Fruit fly (Drosophila melanogaster) whole organism, embryonic: ENCODE measurements around the gene CAH9.

ENCODE experiments used
- Ada2b ChIP-seq: fragments of 200-800 bp; sonication (Bioruptor generic); IDR thresholded peaks from 2 replicates; pipeline ENCODE4 v1.3.6; 2022; ENCODE audit warnings: missing biosample characterization, missing genetic modification characterization
- Aef1 ChIP-seq: fragments of 200-800 bp; sonication (Bioruptor generic); IDR thresholded peaks from 3 replicates; pipeline ENCODE4 v1.3.6; 2022; ENCODE audit warnings: missing biosample characterization, missing genetic modification characterization
- CG10431 ChIP-seq: fragments of 200-800 bp; sonication (Bioruptor generic); optimal IDR thresholded peaks from 3 replicates; lab custom pipeline; 2018; ENCODE audit warnings: missing biosample characterization, mild to moderate bottlenecking, missing genetic modification characterization
- CG10565 ChIP-seq: fragments of 200-800 bp; sonication (Bioruptor generic); optimal IDR thresholded peaks from 3 replicates; lab custom pipeline; 2016; ENCODE audit warnings: missing biosample characterization, mild to moderate bottlenecking, missing genetic modification characterization
- CG11504 ChIP-seq: fragments of 200-800 bp; sonication (Bioruptor generic); optimal IDR thresholded peaks from 3 replicates; lab custom pipeline; 2019; ENCODE audit warnings: missing biosample characterization, mild to moderate bottlenecking, missing genetic modification characterization, moderate library complexity
- CG12155 ChIP-seq: fragments of 200-800 bp; sonication (Bioruptor generic); optimal IDR thresholded peaks from 3 replicates; lab custom pipeline; 2016; ENCODE audit warnings: missing biosample characterization, missing genetic modification characterization
- CG14860 ChIP-seq: fragments of 200-800 bp; sonication (Bioruptor generic); IDR thresholded peaks from 3 replicates; pipeline ENCODE4 v1.3.6; 2022; ENCODE audit warnings: missing biosample characterization, missing genetic modification characterization; ENCODE audit not compliant: partially characterized antibody
- CG17912 ChIP-seq: fragments of 200-800 bp; sonication (Bioruptor generic); optimal IDR thresholded peaks from 2 replicates; lab custom pipeline; 2018; ENCODE audit warnings: missing biosample characterization, mild to moderate bottlenecking, missing genetic modification characterization
- CG18619 ChIP-seq: fragments of 200-800 bp; sonication (Bioruptor generic); optimal IDR thresholded peaks from 3 replicates; lab custom pipeline; 2017; ENCODE audit warnings: missing biosample characterization, mild to moderate bottlenecking, missing genetic modification characterization
- CG2120 ChIP-seq: fragments of 200-800 bp; sonication (Bioruptor generic); optimal IDR thresholded peaks from 3 replicates; lab custom pipeline; 2016; ENCODE audit warnings: missing biosample characterization, missing genetic modification characterization
- CG32532 ChIP-seq: fragments of 200-800 bp; sonication (Bioruptor generic); IDR thresholded peaks from 2 replicates; pipeline ENCODE4 v1.3.6; 2022; ENCODE audit warnings: missing biosample characterization, missing genetic modification characterization
- CG4820 ChIP-seq: fragments of 200-800 bp; sonication (Bioruptor generic); optimal IDR thresholded peaks from 3 replicates; lab custom pipeline; 2016; ENCODE audit warnings: missing biosample characterization, missing genetic modification characterization
- CG5180 ChIP-seq: fragments of 200-800 bp; sonication (Bioruptor generic); optimal IDR thresholded peaks from 3 replicates; lab custom pipeline; 2017; ENCODE audit warnings: missing biosample characterization, missing genetic modification characterization, mild to moderate bottlenecking, moderate library complexity, missing genetic modification reagents
- CG6791 ChIP-seq: fragments of 200-800 bp; sonication (Bioruptor generic); IDR thresholded peaks from 3 replicates; pipeline ENCODE4 v1.3.6; 2022; ENCODE audit warnings: missing biosample characterization, missing genetic modification characterization; ENCODE audit not compliant: partially characterized antibody
- CG6854 ChIP-seq: fragments of 200-800 bp; sonication (Bioruptor generic); optimal IDR thresholded peaks from 3 replicates; lab custom pipeline; 2017; ENCODE audit warnings: missing biosample characterization, mild to moderate bottlenecking, missing genetic modification characterization
- CG7271 ChIP-seq: fragments of 200-800 bp; sonication (Bioruptor generic); optimal IDR thresholded peaks from 2 replicates; lab custom pipeline; 2018; ENCODE audit warnings: missing biosample characterization, mild to moderate bottlenecking, missing genetic modification characterization, moderate library complexity
- CG7987 ChIP-seq: fragments of 200-800 bp; sonication (Bioruptor generic); optimal IDR thresholded peaks from 2 replicates; lab custom pipeline; 2018; ENCODE audit warnings: missing biosample characterization, mild to moderate bottlenecking, missing genetic modification characterization, moderate library complexity
- CG8924 ChIP-seq: fragments of 200-800 bp; optimal IDR thresholded peaks from 3 replicates; lab custom pipeline; 2019; ENCODE audit warnings: missing biosample characterization, mild to moderate bottlenecking, missing genetic modification characterization, moderate library complexity
- CkIIα-i1 ChIP-seq: fragments of 200-800 bp; sonication (Bioruptor generic); IDR thresholded peaks from 2 replicates; pipeline ENCODE4 v1.3.6; 2022; ENCODE audit warnings: missing biosample characterization, missing genetic modification characterization
- Dbx ChIP-seq: fragments of 200-800 bp; sonication (Bioruptor generic); IDR thresholded peaks from 3 replicates; pipeline ENCODE4 v1.3.6; 2022; ENCODE audit warnings: missing biosample characterization, missing genetic modification characterization
- Dip2 ChIP-seq: fragments of 200-800 bp; sonication (Bioruptor generic); IDR thresholded peaks from 2 replicates; pipeline ENCODE4 v1.3.6; 2022; ENCODE audit warnings: missing biosample characterization, missing genetic modification characterization
- Fer2 ChIP-seq: fragments of 200-800 bp; sonication (Bioruptor generic); optimal IDR thresholded peaks from 2 replicates; lab custom pipeline; 2018; ENCODE audit warnings: missing biosample characterization, mild to moderate bottlenecking, missing genetic modification characterization, moderate library complexity
- Hmx ChIP-seq: fragments of 200-800 bp; sonication (Bioruptor generic); optimal IDR thresholded peaks from 2 replicates; lab custom pipeline; 2016; ENCODE audit warnings: missing biosample characterization, missing genetic modification characterization
- Hr78 ChIP-seq, 2 experiments: fragments of 200-800 bp in 1 of 2; fragments of >200 bp in 1 of 2; sonication (Bioruptor generic) in 1 of 2; optimal IDR thresholded peaks; 2 replicates each; lab custom pipeline; 2017 to 2019; ENCODE audit warnings: missing biosample characterization in 2 of 2, missing genetic modification characterization in 2 of 2, mild to moderate bottlenecking in 1 of 2, moderate library complexity in 1 of 2
- Oli ChIP-seq: fragments of 200-800 bp; sonication (Bioruptor generic); optimal IDR thresholded peaks from 2 replicates; lab custom pipeline; 2018; ENCODE audit warnings: missing biosample characterization, mild to moderate bottlenecking, missing genetic modification characterization, moderate library complexity
- Poxn ChIP-seq: fragments of 200-800 bp; sonication (Bioruptor generic); IDR thresholded peaks from 2 replicates; pipeline ENCODE4 v1.3.6; 2022; ENCODE audit warnings: missing biosample characterization, missing genetic modification characterization
- Sox100B ChIP-seq: fragments of 200-800 bp; sonication (Bioruptor generic); optimal IDR thresholded peaks from 3 replicates; lab custom pipeline; 2018; ENCODE audit warnings: missing biosample characterization, mild to moderate bottlenecking, missing genetic modification characterization
- ac ChIP-seq: fragments of 200-800 bp; sonication (Bioruptor generic); optimal IDR thresholded peaks from 3 replicates; lab custom pipeline; 2017; ENCODE audit warnings: missing biosample characterization, mild to moderate bottlenecking, missing genetic modification characterization
- bigmax ChIP-seq: fragments of 200-800 bp; sonication (Bioruptor generic); optimal IDR thresholded peaks from 2 replicates; lab custom pipeline; 2018; ENCODE audit warnings: missing biosample characterization, mild to moderate bottlenecking, missing genetic modification characterization
- cg ChIP-seq: fragments of 200-800 bp; sonication (Bioruptor generic); optimal IDR thresholded peaks from 3 replicates; lab custom pipeline; 2019; ENCODE audit warnings: missing biosample characterization, mild to moderate bottlenecking, missing genetic modification characterization, moderate library complexity
- chif ChIP-seq, 2 experiments: fragments of 200-800 bp; sonication (Bioruptor generic); optimal IDR thresholded peaks; 3 replicates each; lab custom pipeline; 2016; ENCODE audit warnings: missing biosample characterization in 2 of 2, missing genetic modification characterization in 2 of 2
- chm ChIP-seq: fragments of 200-800 bp; sonication (Bioruptor generic); IDR thresholded peaks from 2 replicates; pipeline ENCODE4 v1.3.6; 2022; ENCODE audit warnings: missing biosample characterization, missing genetic modification characterization
- crc ChIP-seq: fragments of 200-800 bp; sonication (Bioruptor generic); optimal IDR thresholded peaks from 2 replicates; lab custom pipeline; 2016; ENCODE audit warnings: missing biosample characterization, missing genetic modification characterization
- cwo ChIP-seq: fragments of 200-800 bp; sonication (Bioruptor generic); optimal IDR thresholded peaks from 3 replicates; lab custom pipeline; 2017; ENCODE audit warnings: missing biosample characterization, missing genetic modification characterization, mild to moderate bottlenecking, moderate library complexity, missing genetic modification reagents
- dmrt99B ChIP-seq: fragments of 200-800 bp; sonication (Bioruptor generic); optimal IDR thresholded peaks from 2 replicates; lab custom pipeline; 2018; ENCODE audit warnings: missing biosample characterization, mild to moderate bottlenecking, missing genetic modification characterization, moderate library complexity
- dpn ChIP-seq, 2 experiments: fragments of 200-800 bp; sonication (Bioruptor generic); optimal IDR thresholded peaks; 3 replicates each; lab custom pipeline; 2016; ENCODE audit warnings: missing biosample characterization in 2 of 2, missing genetic modification characterization in 2 of 2
- hbn ChIP-seq: fragments of 200-800 bp; sonication (Bioruptor generic); IDR thresholded peaks from 2 replicates; pipeline ENCODE4 v1.3.6; 2022; ENCODE audit warnings: missing biosample characterization, missing genetic modification characterization; ENCODE audit not compliant: partially characterized antibody
- nerfin-2 ChIP-seq: fragments of 200-800 bp; sonication (Bioruptor generic); IDR thresholded peaks from 2 replicates; pipeline ENCODE4 v1.3.6; 2022; ENCODE audit warnings: missing biosample characterization, missing genetic modification characterization; ENCODE audit not compliant: partially characterized antibody
- pho ChIP-seq: fragments of 200-800 bp; sonication (Bioruptor generic); optimal IDR thresholded peaks from 2 replicates; lab custom pipeline; 2016; ENCODE audit warnings: missing biosample characterization, missing genetic modification characterization
- phol ChIP-seq: fragments of 200-800 bp; sonication (Bioruptor generic); optimal IDR thresholded peaks from 3 replicates; lab custom pipeline; 2018; ENCODE audit warnings: missing biosample characterization, mild to moderate bottlenecking, missing genetic modification characterization, moderate library complexity
- pnt ChIP-seq: fragments of 200-800 bp; sonication (Bioruptor generic); optimal IDR thresholded peaks from 3 replicates; lab custom pipeline; 2016; ENCODE audit warnings: missing biosample characterization, missing genetic modification characterization
- pros ChIP-seq: fragments of 200-800 bp; sonication (Bioruptor generic); optimal IDR thresholded peaks from 3 replicates; lab custom pipeline; 2019; ENCODE audit warnings: missing biosample characterization, mild to moderate bottlenecking, missing genetic modification characterization, moderate library complexity
- run ChIP-seq: fragments of 200-800 bp; sonication (Bioruptor generic); optimal IDR thresholded peaks from 3 replicates; lab custom pipeline; 2018; ENCODE audit warnings: missing biosample characterization, mild to moderate bottlenecking, missing genetic modification characterization
- slbo ChIP-seq: fragments of 200-800 bp; sonication (Bioruptor generic); IDR thresholded peaks from 2 replicates; pipeline ENCODE4 v1.3.6; 2022; ENCODE audit warnings: missing biosample characterization, missing genetic modification characterization
- sob ChIP-seq: fragments of 200-800 bp; sonication (Bioruptor generic); IDR thresholded peaks from 2 replicates; pipeline ENCODE4 v1.3.6; 2022; ENCODE audit warnings: missing biosample characterization, missing genetic modification characterization
- ssp ChIP-seq: fragments of 200-800 bp; sonication (Bioruptor generic); IDR thresholded peaks from 2 replicates; pipeline ENCODE4 v1.3.6; 2022; ENCODE audit warnings: missing biosample characterization, missing genetic modification characterization
- unc-4 ChIP-seq: fragments of 200-800 bp; sonication (Bioruptor generic); IDR thresholded peaks from 2 replicates; pipeline ENCODE4 v1.3.6; 2022; ENCODE audit warnings: missing biosample characterization, missing genetic modification characterization; ENCODE audit not compliant: partially characterized antibody
- wdn ChIP-seq: fragments of 200-800 bp; sonication (Bioruptor generic); IDR thresholded peaks from 2 replicates; pipeline ENCODE4 v1.3.6; 2022; ENCODE audit warnings: missing biosample characterization, missing genetic modification characterization
- wor ChIP-seq: fragments of 200-800 bp; sonication (Bioruptor generic); IDR thresholded peaks from 2 replicates; pipeline ENCODE4 v1.3.6; 2022; ENCODE audit warnings: missing biosample characterization, missing genetic modification characterization

Gene CAH9

DNA sequence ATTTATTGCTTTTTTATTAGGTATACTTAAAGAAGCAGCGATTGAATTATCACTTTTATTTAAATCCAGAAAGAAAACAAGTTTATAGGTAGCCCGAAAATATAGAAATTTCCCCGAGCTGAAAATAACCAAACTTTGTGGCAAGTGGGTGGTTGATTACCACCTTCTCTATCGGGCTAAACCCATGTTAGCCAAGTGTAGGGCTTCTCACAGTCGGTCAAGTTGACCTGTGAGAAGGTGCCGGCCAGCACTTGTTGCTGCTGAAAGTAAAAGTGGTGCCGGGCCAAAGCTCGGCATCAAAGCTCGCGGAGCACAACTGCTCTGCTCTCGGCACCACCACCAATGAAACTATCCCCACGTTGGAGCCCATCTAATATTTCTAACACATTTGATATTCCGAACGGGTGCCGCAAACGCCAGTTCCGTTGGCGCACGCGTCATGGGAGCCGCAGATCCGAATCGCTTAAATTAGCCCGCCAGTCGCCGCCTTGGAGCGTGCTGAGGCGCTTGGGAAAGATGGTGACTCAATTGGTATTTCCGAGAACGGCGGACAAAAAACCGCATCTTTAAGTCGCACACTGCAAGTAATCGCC, 35.0 kb downstream of the CAH9 start (continued):
- no peak for TF ChIP-seq wdn (GFP tag; lab: Robert Waterston, UW)
- TF ChIP-seq chm, result no peak
- no peak for TF ChIP-seq Sox100B (GFP tag; lab: Kevin White, UChicago)
- no peak for TF ChIP-seq CG7987 (GFP tag; lab: Kevin White, UChicago)
- no peak for TF ChIP-seq unc-4 (GFP tag; lab: Robert Waterston, UW)
- 0 out of 2 replicates have a peak, but pooled peaks have one; percentile 18 for TF ChIP-seq wor (GFP tag; lab: Robert Waterston, UW)
- peak in 1 of 2 experiments; percentile 19 for TF ChIP-seq dpn (GFP tag; optimal IDR thresholded peaks at IDR 0.05; lab: Kevin White, UChicago)
- TF ChIP-seq dmrt99B, result peak; percentile 8
- 0 out of 2 replicates have a peak, but pooled peaks have one; percentile 19 for TF ChIP-seq CG32532 (GFP tag; lab: Robert Waterston, UW)
- TF ChIP-seq CG18619 (GFP tag; lab: Kevin White, UChicago), result no peak
- no peak for TF ChIP-seq Fer2
- TF ChIP-seq Oli (tag; lab: Kevin White, UChicago), result peak; percentile 31
- no peak for TF ChIP-seq CG10565
- no peak; the same call in 2 of the 3 replicates for TF ChIP-seq Aef1
- TF ChIP-seq cg (GFP tag; lab: Kevin White, UChicago), result peak; percentile 29
- TF ChIP-seq Dbx, result no peak
- TF ChIP-seq CG10431 (GFP tag; lab: Kevin White, UChicago), result no peak
- TF ChIP-seq CG17912 (GFP tag; lab: Kevin White, UChicago), result no peak
- TF ChIP-seq CG7271 (tag; lab: Kevin White, UChicago), result no peak
- no peak for TF ChIP-seq ac (GFP tag; lab: Kevin White, UChicago)
- no peak for TF ChIP-seq nerfin-2 (GFP tag; lab: Robert Waterston, UW)
- TF ChIP-seq pho, result no peak
- no peak for TF ChIP-seq CG4820
- TF ChIP-seq run, result no peak
- peak; percentile 7 for TF ChIP-seq CG2120
- no peak for TF ChIP-seq pnt (GFP tag; lab: Kevin White, UChicago)
- no peak for TF ChIP-seq Dip2 (GFP tag; lab: Robert Waterston, UW)
- no peak for TF ChIP-seq CG8924 (tag; lab: Kevin White, UChicago)
- TF ChIP-seq crc (GFP tag; lab: Kevin White, UChicago), result no peak
- no peak for TF ChIP-seq chif (GFP tag; optimal IDR thresholded peaks at IDR 0.05; lab: Kevin White, UChicago)
- TF ChIP-seq bigmax, result no peak
- TF ChIP-seq sob (GFP tag; lab: Robert Waterston, UW), result no peak
- no peak for TF ChIP-seq CG6791 (GFP tag; lab: Robert Waterston, UW)
- TF ChIP-seq CG14860 (GFP tag; lab: Robert Waterston, UW), result no peak
- no peak for TF ChIP-seq Hmx (GFP tag; lab: Kevin White, UChicago)
- TF ChIP-seq hbn (GFP tag; lab: Robert Waterston, UW), result no peak
- no peak for TF ChIP-seq Poxn
- TF ChIP-seq phol (tag; lab: Kevin White, UChicago), result no peak
- no peak for TF ChIP-seq Ada2b
- TF ChIP-seq cwo, result no peak
- no peak for TF ChIP-seq CG12155
- no peak for TF ChIP-seq CG11504 (tag; lab: Kevin White, UChicago)
- TF ChIP-seq CG6854 (GFP tag; lab: Kevin White, UChicago), result no peak
- TF ChIP-seq ssp, result no peak
- TF ChIP-seq slbo (GFP tag; lab: Robert Waterston, UW), result peak; percentile 32; the same call in 1 of the 2 replicates
- TF ChIP-seq pros (GFP tag; lab: Kevin White, UChicago), result no peak
- no peak for TF ChIP-seq CG5180
- TF ChIP-seq CkIIα-i1 (GFP tag; lab: Robert Waterston, UW), result no peak
- TF ChIP-seq Hr78 (GFP tag; optimal IDR thresholded peaks at IDR 0.05; lab: Kevin White, UChicago), result peak in 1 of 2 experiments; percentile 16
